Fruit fly (Drosophila melanogaster) whole organism, embryonic: Measurements from ENCODE around the gene ovm.

Source experiments
- Ada2b ChIP-seq: fragments of 200-800 bp; sonication (Bioruptor generic); IDR thresholded peaks from 2 replicates; pipeline ENCODE4 v1.3.6; 2022; ENCODE audit warnings: missing biosample characterization, missing genetic modification characterization
- Awh ChIP-seq: fragments of 200-800 bp; sonication (Bioruptor generic); IDR thresholded peaks from 2 replicates; pipeline ENCODE4, ENCODE4 v1.3.6; 2022; ENCODE audit warnings: missing biosample characterization, missing genetic modification characterization
- CG10366 ChIP-seq: fragments of 200-800 bp; sonication (Bioruptor generic); IDR thresholded peaks from 2 replicates; pipeline ENCODE4 v1.3.6; 2022; ENCODE audit warnings: missing biosample characterization, missing genetic modification characterization
- CG11247 ChIP-seq: fragments of 200-800 bp; sonication (Bioruptor generic); IDR thresholded peaks from 2 replicates; pipeline ENCODE4 v1.3.6; 2022; ENCODE audit warnings: missing biosample characterization, missing genetic modification characterization
- CG11696 ChIP-seq: fragments of 200-800 bp; sonication (Bioruptor generic); IDR thresholded peaks from 2 replicates; pipeline ENCODE4 v1.3.6; 2022; ENCODE audit warnings: missing biosample characterization, missing genetic modification characterization
- CG1233 ChIP-seq: fragments of 200-800 bp; sonication (Bioruptor generic); optimal IDR thresholded peaks from 4 replicates; lab custom pipeline; 2018; ENCODE audit warnings: missing biosample characterization, mild to moderate bottlenecking, missing genetic modification characterization
- CG12769 ChIP-seq: fragments of 200-800 bp; sonication (Bioruptor generic); optimal IDR thresholded peaks from 2 replicates; lab custom pipeline; 2019; ENCODE audit warnings: missing biosample characterization, mild to moderate bottlenecking, missing genetic modification characterization, moderate library complexity
- CG14667 ChIP-seq: fragments of 200-800 bp; sonication (Bioruptor generic); IDR thresholded peaks from 2 replicates; pipeline ENCODE4 v1.3.6; 2022; ENCODE audit warnings: missing biosample characterization, missing genetic modification characterization
- CG1647 ChIP-seq: fragments of 200-800 bp; sonication (Bioruptor generic); optimal IDR thresholded peaks from 3 replicates; lab custom pipeline; 2016; ENCODE audit warnings: missing biosample characterization, missing genetic modification characterization
- CG16813 ChIP-seq: fragments of 200-800 bp; sonication (Bioruptor generic); IDR thresholded peaks from 3 replicates; pipeline ENCODE4 v1.3.6; 2022; ENCODE audit warnings: missing biosample characterization, missing genetic modification characterization; ENCODE audit not compliant: partially characterized antibody
- CG18262 ChIP-seq: fragments of 200-800 bp; optimal IDR thresholded peaks from 3 replicates; lab custom pipeline; 2019; ENCODE audit warnings: missing biosample characterization, mild to moderate bottlenecking, missing genetic modification characterization, moderate library complexity
- CG18619 ChIP-seq: fragments of 200-800 bp; sonication (Bioruptor generic); optimal IDR thresholded peaks from 3 replicates; lab custom pipeline; 2017; ENCODE audit warnings: missing biosample characterization, mild to moderate bottlenecking, missing genetic modification characterization
- CG30403 ChIP-seq: fragments of 200-800 bp; sonication (Bioruptor generic); optimal IDR thresholded peaks from 3 replicates; lab custom pipeline; 2016; ENCODE audit warnings: missing biosample characterization, missing genetic modification characterization
- CG3163 ChIP-seq: fragments of 200-800 bp; sonication (Bioruptor generic); optimal IDR thresholded peaks from 3 replicates; lab custom pipeline; 2016; ENCODE audit warnings: missing biosample characterization, missing genetic modification characterization
- CG32767 ChIP-seq: fragments of 200-800 bp; sonication (Bioruptor generic); IDR thresholded peaks from 2 replicates; pipeline ENCODE4 v1.3.6; 2022; ENCODE audit warnings: missing biosample characterization, missing genetic modification characterization
- CG33213 ChIP-seq: fragments of 200-800 bp; sonication (Bioruptor generic); optimal IDR thresholded peaks from 3 replicates; lab custom pipeline; 2016; ENCODE audit warnings: missing biosample characterization, missing genetic modification characterization
- CG43689 ChIP-seq: fragments of 200-800 bp; sonication (Bioruptor generic); IDR thresholded peaks from 2 replicates; pipeline ENCODE4 v1.3.6; 2022; ENCODE audit warnings: missing biosample characterization, missing genetic modification characterization
- CG5180 ChIP-seq: fragments of 200-800 bp; sonication (Bioruptor generic); optimal IDR thresholded peaks from 3 replicates; lab custom pipeline; 2017; ENCODE audit warnings: missing biosample characterization, missing genetic modification characterization, mild to moderate bottlenecking, moderate library complexity, missing genetic modification reagents
- CG6272 ChIP-seq: fragments of 200-800 bp; sonication (Bioruptor generic); IDR thresholded peaks from 2 replicates; pipeline ENCODE4 v1.3.6; 2022; ENCODE audit warnings: missing biosample characterization, missing genetic modification characterization
- CG6765 ChIP-seq: fragments of 200-800 bp; sonication (Bioruptor generic); optimal IDR thresholded peaks from 3 replicates; lab custom pipeline; 2017; ENCODE audit warnings: missing biosample characterization, mild to moderate bottlenecking, missing genetic modification characterization
- CG6813 ChIP-seq: fragments of 200-800 bp; sonication (Bioruptor generic); optimal IDR thresholded peaks from 2 replicates; lab custom pipeline; 2017; ENCODE audit warnings: missing biosample characterization, missing genetic modification characterization, mild to moderate bottlenecking, moderate library complexity, missing genetic modification reagents
- CG8478 ChIP-seq: fragments of >200 bp; optimal IDR thresholded peaks from 2 replicates; lab custom pipeline; 2018
- D19B ChIP-seq: fragments of 200-800 bp; sonication (Bioruptor generic); optimal IDR thresholded peaks from 2 replicates; lab custom pipeline; 2017; ENCODE audit warnings: missing biosample characterization, mild to moderate bottlenecking, missing genetic modification characterization
- Dad ChIP-seq: fragments of 200-800 bp; sonication (Bioruptor generic); optimal IDR thresholded peaks from 3 replicates; lab custom pipeline; 2016; ENCODE audit warnings: missing biosample characterization, missing genetic modification characterization
- Doc2 ChIP-seq: fragments of 200-800 bp; sonication (Bioruptor generic); IDR thresholded peaks from 2 replicates; pipeline ENCODE4 v1.3.6; 2022; ENCODE audit warnings: missing biosample characterization, missing genetic modification characterization
- E2f2 ChIP-seq: fragments of 200-800 bp; sonication (Bioruptor generic); IDR thresholded peaks from 2 replicates; pipeline ENCODE4 v1.3.6; 2022; ENCODE audit warnings: missing biosample characterization, missing genetic modification characterization
- Gsc ChIP-seq: fragments of 200-800 bp; sonication (Bioruptor generic); IDR thresholded peaks from 2 replicates; pipeline ENCODE4 v1.3.6; 2022; ENCODE audit warnings: missing biosample characterization, missing genetic modification characterization
- HLH54F ChIP-seq: fragments of 200-800 bp; sonication (Bioruptor generic); optimal IDR thresholded peaks from 3 replicates; lab custom pipeline; 2016; ENCODE audit warnings: missing biosample characterization, missing genetic modification characterization
- MTF-1 ChIP-seq: fragments of 200-800 bp; sonication (Bioruptor generic); optimal IDR thresholded peaks from 2 replicates; lab custom pipeline; 2018; ENCODE audit warnings: missing biosample characterization, mild to moderate bottlenecking, missing genetic modification characterization, borderline replicate concordance
- Max ChIP-seq: fragments of 200-800 bp; sonication (Bioruptor generic); optimal IDR thresholded peaks from 2 replicates; lab custom pipeline; 2016; ENCODE audit warnings: missing biosample characterization, mild to moderate bottlenecking, missing genetic modification characterization
- Med ChIP-seq: fragments of 200-800 bp; sonication (Bioruptor generic); peaks from one replicate; lab custom pipeline; 2016; ENCODE audit warnings: missing biosample characterization, missing genetic modification characterization, mild to moderate bottlenecking, inconsistent platforms, moderate library complexity
- Meics ChIP-seq: fragments of 200-800 bp; sonication (Bioruptor generic); optimal IDR thresholded peaks from 2 replicates; lab custom pipeline; 2017; ENCODE audit warnings: missing biosample characterization, mild to moderate bottlenecking, missing genetic modification characterization
- Myb ChIP-seq: fragments of 200-800 bp; sonication (Bioruptor generic); optimal IDR thresholded peaks from 2 replicates; lab custom pipeline; 2016; ENCODE audit warnings: missing biosample characterization, missing genetic modification characterization
- Oli ChIP-seq: fragments of 200-800 bp; sonication (Bioruptor generic); optimal IDR thresholded peaks from 2 replicates; lab custom pipeline; 2018; ENCODE audit warnings: missing biosample characterization, mild to moderate bottlenecking, missing genetic modification characterization, moderate library complexity
- Usf ChIP-seq: fragments of 200-800 bp; sonication (Bioruptor generic); optimal IDR thresholded peaks from 2 replicates; lab custom pipeline; 2017; ENCODE audit warnings: missing genotype, missing biosample characterization, missing genetic modification characterization
- aop ChIP-seq: fragments of 200-800 bp; sonication (Bioruptor generic); IDR thresholded peaks from 2 replicates; pipeline ENCODE4 v1.3.6; 2022; ENCODE audit warnings: missing biosample characterization, missing genetic modification characterization
- ara ChIP-seq: fragments of 200-800 bp; sonication (Bioruptor generic); IDR thresholded peaks from 2 replicates; pipeline ENCODE4 v1.3.6; 2022; ENCODE audit warnings: missing biosample characterization, missing genetic modification characterization
- crc ChIP-seq: fragments of 200-800 bp; sonication (Bioruptor generic); optimal IDR thresholded peaks from 2 replicates; lab custom pipeline; 2016; ENCODE audit warnings: missing biosample characterization, missing genetic modification characterization
- croc ChIP-seq: fragments of 200-800 bp; sonication (Bioruptor generic); conservative IDR thresholded peaks from 3 replicates; pipeline ENCODE4 v1.3.6; 2022; ENCODE audit warnings: missing biosample characterization, missing genetic modification characterization
- danr ChIP-seq: fragments of 200-800 bp; sonication (Bioruptor generic); IDR thresholded peaks from 2 replicates; pipeline ENCODE4 v1.3.6; 2022; ENCODE audit warnings: missing biosample characterization, missing genetic modification characterization
- dpn ChIP-seq, 2 experiments: fragments of 200-800 bp; sonication (Bioruptor generic); optimal IDR thresholded peaks; 3 replicates each; lab custom pipeline; 2016; ENCODE audit warnings: missing biosample characterization in 2 of 2, missing genetic modification characterization in 2 of 2
- exex ChIP-seq: fragments of 200-800 bp; sonication (Bioruptor generic); optimal IDR thresholded peaks from 4 replicates; lab custom pipeline; 2018; ENCODE audit warnings: missing biosample characterization, mild to moderate bottlenecking, missing genetic modification characterization, moderate library complexity
- eyg ChIP-seq: fragments of 200-800 bp; sonication (Bioruptor generic); optimal IDR thresholded peaks from 3 replicates; lab custom pipeline; 2016; ENCODE audit warnings: missing biosample characterization, missing genetic modification characterization
- fru ChIP-seq: fragments of >200 bp; optimal IDR thresholded peaks from 2 replicates; lab custom pipeline; 2017
- ind ChIP-seq: fragments of 200-800 bp; sonication (Bioruptor generic); optimal IDR thresholded peaks from 3 replicates; lab custom pipeline; 2016; ENCODE audit warnings: missing biosample characterization, missing genetic modification characterization
- inv ChIP-seq: fragments of 200-800 bp; sonication (Bioruptor generic); IDR thresholded peaks from 2 replicates; pipeline ENCODE4 v1.3.6; 2022; ENCODE audit warnings: missing biosample characterization, missing genetic modification characterization; ENCODE audit not compliant: partially characterized antibody
- lola ChIP-seq, 3 experiments: fragments of >200 bp in 2 of 3; fragments of 200-800 bp in 1 of 3; sonication (Bioruptor generic) in 1 of 3; optimal IDR thresholded peaks; 2 replicates each; lab custom pipeline; 2017 to 2019; ENCODE audit warnings: missing biosample characterization in 3 of 3, missing genetic modification characterization in 3 of 3, mild to moderate bottlenecking in 1 of 3, moderate library complexity in 1 of 3
- maf-S ChIP-seq: fragments of 200-800 bp; sonication (Bioruptor generic); optimal IDR thresholded peaks from 2 replicates; lab custom pipeline; 2016; ENCODE audit warnings: missing biosample characterization, missing genetic modification characterization
- nau ChIP-seq: fragments of 200-800 bp; sonication (Bioruptor generic); optimal IDR thresholded peaks from 3 replicates; lab custom pipeline; 2017; ENCODE audit warnings: missing biosample characterization, mild to moderate bottlenecking, missing genetic modification characterization, missing genetic modification reagents
- otp ChIP-seq: fragments of 200-800 bp; sonication (Bioruptor generic); IDR thresholded peaks from 3 replicates; pipeline ENCODE4, ENCODE4 v1.3.6; 2022; ENCODE audit warnings: missing biosample characterization, missing genetic modification characterization
- sens-2 ChIP-seq: fragments of 200-800 bp; sonication (Bioruptor generic); IDR thresholded peaks from 2 replicates; pipeline ENCODE4 v1.3.6; 2022; ENCODE audit warnings: missing biosample characterization, missing genetic modification characterization
- tup ChIP-seq: fragments of 200-800 bp; sonication (Bioruptor generic); optimal IDR thresholded peaks from 2 replicates; lab custom pipeline; 2016; ENCODE audit warnings: missing biosample characterization, mild to moderate bottlenecking, missing genetic modification characterization, moderate library complexity
- yki ChIP-seq: fragments of >200 bp; optimal IDR thresholded peaks from 3 replicates; lab custom pipeline; 2018

The ovm gene

dm6 chr2L:117750-118149 is 23.0 kb downstream of the ovm start (continued):
- TF ChIP-seq inv (GFP tag; lab: Robert Waterston, UW) (no peak), CG6765 (peak; percentile 31), Ada2b (GFP tag; lab: Robert Waterston, UW) (no peak), danr (GFP tag; lab: Robert Waterston, UW) (no peak), sens-2 (GFP tag; lab: Robert Waterston, UW) (no peak), CG11696 (no peak), CG12769 (peak; percentile 28), maf-S (GFP tag; lab: Kevin White, UChicago) (no peak), Doc2 (GFP tag; lab: Robert Waterston, UW) (no peak), crc (GFP tag; lab: Kevin White, UChicago) (no peak), D19B (GFP tag; lab: Kevin White, UChicago) (no peak), HLH54F (GFP tag; lab: Kevin White, UChicago) (no peak), CG6272 (no peak), Awh (peak; percentile 49; the same call in 1 of the 2 replicates), Dad (no peak), yki (lab: Kevin White, UChicago) (no peak), Oli (tag; lab: Kevin White, UChicago) (no peak), ara (GFP tag; lab: Robert Waterston, UW) (no peak), CG10366 (GFP tag; lab: Robert Waterston, UW) (no peak), Usf (GFP tag; lab: Kevin White, UChicago) (no peak), CG33213 (GFP tag; lab: Kevin White, UChicago) (peak; percentile 19), CG6813 (GFP tag; lab: Kevin White, UChicago) (peak; percentile 44), Gsc (GFP tag; lab: Robert Waterston, UW) (no peak), Myb (GFP tag; lab: Kevin White, UChicago) (no peak), CG18262 (tag; lab: Kevin White, UChicago) (no peak), otp (GFP tag; lab: Robert Waterston, UW) (no peak), CG1647 (peak; percentile 10), croc (GFP tag; lab: Robert Waterston, UW) (no peak), CG32767 (GFP tag; lab: Robert Waterston, UW) (0 out of 2 replicates have a peak, but pooled peaks have one; percentile 29), aop (GFP tag; lab: Robert Waterston, UW) (no peak), CG1233 (GFP tag; lab: Kevin White, UChicago) (peak; percentile 43), lola (GFP tag; optimal IDR thresholded peaks at IDR 0.05; lab: Kevin White, UChicago) (no peak), fru (lab: Kevin White, UChicago) (no peak), Max (GFP tag; lab: Kevin White, UChicago) (no peak), CG3163 (GFP tag; lab: Kevin White, UChicago) (no peak), tup (GFP tag; lab: Kevin White, UChicago) (peak; percentile 55), nau (GFP tag; lab: Kevin White, UChicago) (peak; percentile 37), CG8478 (lab: Kevin White, UChicago) (no peak), exex (tag; lab: Kevin White, UChicago) (peak; percentile 11), dpn (GFP tag; optimal IDR thresholded peaks at IDR 0.05; lab: Kevin White, UChicago) (peak in 1 of 2 experiments; percentile 32), E2f2 (GFP tag; lab: Robert Waterston, UW) (no peak), eyg (GFP tag; lab: Kevin White, UChicago) (no peak), CG16813 (no peak), Med (GFP tag; lab: Kevin White, UChicago) (peak; percentile 85), ind (no peak), CG43689 (GFP tag; lab: Robert Waterston, UW) (no peak), CG11247 (GFP tag; lab: Robert Waterston, UW) (0 out of 2 replicates have a peak, but pooled peaks have one; percentile 5), Meics (GFP tag; lab: Kevin White, UChicago) (peak; percentile 32), MTF-1 (GFP tag; lab: Kevin White, UChicago) (peak; percentile 53), CG14667 (GFP tag; lab: Robert Waterston, UW) (no peak), CG18619 (peak; percentile 19), CG5180 (GFP tag; lab: Kevin White, UChicago) (peak; percentile 40), CG30403 (GFP tag; lab: Kevin White, UChicago) (no peak)
